Worm (Caenorhabditis elegans) whole organism, L2 larva: ENCODE results near the gene ZK596.2.

Source experiments
- alr-1 ChIP-seq: fragments of 150-350 bp; optimal IDR thresholded peaks from 2 replicates; lab custom pipeline; 2014; ENCODE audit warnings: missing biosample characterization, missing genetic modification characterization
- ama-1 ChIP-seq: fragments of 150-350 bp; optimal IDR thresholded peaks from 2 replicates; lab custom pipeline; 2018; ENCODE audit warnings: inconsistent platforms
- ceh-82 ChIP-seq: fragments of 150-350 bp; optimal IDR thresholded peaks from 2 replicates; lab custom pipeline; 2014; ENCODE audit warnings: missing biosample characterization, missing genetic modification characterization
- elt-1 ChIP-seq: fragments of 150-350 bp; optimal IDR thresholded peaks from 2 replicates; lab custom pipeline; 2014; ENCODE audit warnings: missing biosample characterization, missing genetic modification characterization
- lsy-2 ChIP-seq, 2 experiments: fragments of 150-350 bp in 1 of 2; sonication (generic microtip) in 1 of 2; optimal IDR thresholded peaks; 2 replicates each; lab custom pipeline; 2014 to 2017; ENCODE audit warnings: missing biosample characterization in 2 of 2, missing genetic modification characterization in 2 of 2
- sma-3 ChIP-seq: sonication (generic microtip); optimal IDR thresholded peaks from 2 replicates; lab custom pipeline; 2016; ENCODE audit warnings: missing genetic modification reagents, missing genetic modification characterization, missing compliant biosample characterization
- snpc-4 ChIP-seq: fragments of 150-350 bp; optimal IDR thresholded peaks from 2 replicates; lab custom pipeline; 2014; ENCODE audit warnings: missing biosample characterization, missing genetic modification characterization
- unc-62 ChIP-seq: fragments of 150-350 bp; optimal IDR thresholded peaks from 2 replicates; lab custom pipeline; 2014; ENCODE audit warnings: missing biosample characterization, missing genetic modification reagents, missing genetic modification characterization
- ztf-1 ChIP-seq: fragments of 200-800 bp; sonication (Bioruptor generic); conservative IDR thresholded peaks from 2 replicates; pipeline ENCODE4 v1.3.6; 2022; ENCODE audit warnings: missing genetic modification characterization, missing compliant biosample characterization

DNA sequence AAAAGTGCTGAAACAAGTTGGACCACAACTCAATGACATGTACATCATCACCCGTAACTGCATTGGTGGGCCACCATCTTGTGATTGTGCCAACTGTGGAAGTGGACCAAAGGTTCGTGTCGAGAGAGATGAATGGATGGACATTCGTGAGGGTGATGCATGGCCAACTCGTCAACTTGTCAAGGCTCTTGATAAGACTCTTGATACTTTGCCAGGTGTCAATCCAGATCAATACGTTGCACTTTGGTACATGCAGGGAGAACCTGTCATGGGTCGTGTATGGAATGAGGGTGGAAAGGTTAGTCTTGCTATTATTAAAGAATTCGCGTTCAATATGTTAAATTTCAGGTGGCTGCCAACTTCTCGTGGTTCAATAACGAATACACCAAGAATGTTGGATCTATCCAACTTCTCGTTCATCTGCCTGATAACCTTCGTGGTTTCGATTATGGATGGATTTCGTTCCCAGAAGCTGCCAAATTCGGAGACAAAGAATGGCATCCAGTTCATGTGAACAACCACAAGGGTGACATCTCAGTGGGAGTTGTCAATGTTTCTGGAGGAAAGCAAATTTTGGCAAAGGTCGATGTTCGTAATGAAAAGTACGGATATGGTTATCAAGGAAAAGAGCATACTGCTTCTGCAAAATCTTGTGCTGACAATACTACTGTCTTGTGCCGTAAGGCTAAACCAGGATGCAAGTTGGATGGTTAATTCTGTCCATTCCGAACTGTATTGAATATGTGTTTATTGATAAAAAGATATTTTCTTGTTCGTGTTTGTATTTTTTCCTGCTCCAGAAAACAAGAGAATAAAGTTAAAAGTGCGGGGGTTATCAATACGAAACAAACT is 41.5 kb upstream of the ZK596.2 start:
- TF ChIP-seq sma-3 (GFP tag; lab: Kevin White, UChicago) (no peak), alr-1 (no peak), ceh-82 (tag; lab: Kevin White, UChicago) (no peak), ama-1 (lab: Kevin White, UChicago) (no peak), elt-1 (no peak), unc-62 (GFP tag; lab: Kevin White, UChicago) (no peak), lsy-2 (tag; optimal IDR thresholded peaks at IDR 0.05; lab: Kevin White, UChicago) (no peak), snpc-4 (no peak), ztf-1 (GFP tag; lab: Robert Waterston, UW) (no peak)
